Fruit fly (Drosophila melanogaster): ENCODE measurements around the gene CG17129.

The CG17129 gene

DNA sequence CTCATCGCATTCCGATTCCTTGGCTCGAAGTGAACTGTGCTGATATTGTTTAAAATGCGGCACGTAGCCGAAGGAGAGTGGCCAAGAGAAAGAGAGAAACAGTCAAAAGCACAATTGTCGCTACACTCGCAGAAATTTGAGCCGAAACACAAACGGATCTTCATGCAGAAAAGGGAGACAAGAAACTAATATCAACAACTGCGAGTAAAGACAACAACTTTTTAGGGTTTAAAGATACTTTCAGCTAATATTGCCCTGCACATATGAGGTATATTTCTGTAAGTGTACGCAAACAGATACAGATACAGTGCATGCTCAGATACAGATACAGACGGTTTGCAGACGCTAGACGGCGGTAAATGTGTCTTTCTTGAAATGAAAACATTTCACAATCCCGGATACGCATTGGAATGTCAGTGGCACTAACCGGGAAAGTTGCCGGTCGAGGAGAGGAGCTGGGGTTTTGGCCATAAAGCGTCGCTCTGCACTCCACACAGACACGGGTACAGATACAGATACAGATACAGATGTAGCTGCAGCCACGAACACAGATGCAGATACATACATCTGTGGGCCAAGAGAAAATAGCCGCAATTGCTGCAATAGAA, 35.9 kb downstream of the CG17129 start (continued):
- TF ChIP-seq dpn (GFP tag; optimal IDR thresholded peaks at IDR 0.05) = peak; percentile 86 to 94
- no peak for TF ChIP-seq toy (GFP tag; IDR thresholded peaks at IDR 0.05)
- TF ChIP-seq hth (optimal IDR thresholded peaks at IDR 0.05) = no peak
- peak; percentile 89 for TF ChIP-seq Ada2b (GFP tag; IDR thresholded peaks at IDR 0.05)
- TF ChIP-seq CG6272 (GFP tag; IDR thresholded peaks at IDR 0.05) = peak; percentile 77
- TF ChIP-seq CG4820 (GFP tag; optimal IDR thresholded peaks at IDR 0.05) = peak; percentile 89
- TF ChIP-seq Aef1 (GFP tag; IDR thresholded peaks at IDR 0.05) = peak; percentile 83
- TF ChIP-seq bab2 (GFP tag; optimal IDR thresholded peaks at IDR 0.05) = peak; percentile 85
- no peak for TF ChIP-seq CG6791 (GFP tag; IDR thresholded peaks at IDR 0.05; ENCODE audit: partially characterized antibody)
- peak; percentile 91 for TF ChIP-seq HLH3B (GFP tag; IDR thresholded peaks at IDR 0.05)
- 0 out of 3 replicates have a peak, but pooled peaks have one; percentile 50 for TF ChIP-seq Dbx (GFP tag; IDR thresholded peaks at IDR 0.05)
- peak; percentile 91 for TF ChIP-seq ind (GFP tag; optimal IDR thresholded peaks at IDR 0.05)
- peak; percentile 42 for TF ChIP-seq MESR4 (GFP tag; optimal IDR thresholded peaks at IDR 0.05)
- peak in 1 of 2 experiments; percentile 84 for TF ChIP-seq Eip74EF (GFP tag; optimal IDR thresholded peaks at IDR 0.05)
- TF ChIP-seq lbe (GFP tag; optimal IDR thresholded peaks at IDR 0.05) = peak; percentile 71
- TF ChIP-seq CG14860 (GFP tag; IDR thresholded peaks at IDR 0.05; ENCODE audit: partially characterized antibody) = no peak
- peak; percentile 98 for TF ChIP-seq Med (GFP tag)
- peak; percentile 87 for TF ChIP-seq Ssrp (tag; optimal IDR thresholded peaks at IDR 0.05)
- TF ChIP-seq mld (GFP tag; IDR thresholded peaks at IDR 0.05; ENCODE audit: partially characterized antibody) = no peak
- TF ChIP-seq gsb-n (tag; optimal IDR thresholded peaks at IDR 0.05) = peak; percentile 82
- TF ChIP-seq CG16779 (GFP tag; IDR thresholded peaks at IDR 0.05) = 0 out of 2 replicates have a peak, but pooled peaks have one; percentile 48
- TF ChIP-seq CG32532 (GFP tag; IDR thresholded peaks at IDR 0.05) = peak; percentile 73
- peak; percentile 69 for TF ChIP-seq kay (GFP tag; optimal IDR thresholded peaks at IDR 0.05)
- peak; percentile 84 for TF ChIP-seq NC2β (GFP tag; optimal IDR thresholded peaks at IDR 0.05)
- TF ChIP-seq stc (GFP tag; IDR thresholded peaks at IDR 0.05) = peak; percentile 87
- peak; percentile 42 for TF ChIP-seq twi (tag; optimal IDR thresholded peaks at IDR 0.05)
- TF ChIP-seq mam (GFP tag; optimal IDR thresholded peaks at IDR 0.05) = peak; percentile 86
- TF ChIP-seq ems (GFP tag; optimal IDR thresholded peaks at IDR 0.05) = peak; percentile 85
- peak; percentile 72 for TF ChIP-seq CG4617 (GFP tag; optimal IDR thresholded peaks at IDR 0.05; ENCODE audit: borderline replicate concordance)
- peak; percentile 88 for TF ChIP-seq CG32772 (GFP tag; IDR thresholded peaks at IDR 0.05)
- peak; percentile 94 for TF ChIP-seq sisA (GFP tag; IDR thresholded peaks at IDR 0.05)
- peak; percentile 61 for TF ChIP-seq caup (GFP tag; optimal IDR thresholded peaks at IDR 0.05; ENCODE audit: severe bottlenecking)
- TF ChIP-seq CG33213 (GFP tag; optimal IDR thresholded peaks at IDR 0.05) = peak; percentile 88
- TF ChIP-seq Rx (GFP tag; IDR thresholded peaks at IDR 0.05) = peak; percentile 86
- TF ChIP-seq Hr39 (optimal IDR thresholded peaks at IDR 0.05) = no peak
- peak; percentile 64 for TF ChIP-seq corto (GFP tag; optimal IDR thresholded peaks at IDR 0.05)
- peak; percentile 90 for TF ChIP-seq H15 (GFP tag; IDR thresholded peaks at IDR 0.05)
- TF ChIP-seq gt (GFP tag; IDR thresholded peaks at IDR 0.05) = peak; percentile 76
- TF ChIP-seq exex (tag; optimal IDR thresholded peaks at IDR 0.05) = peak; percentile 14
- peak; percentile 71 for TF ChIP-seq CG2120 (GFP tag; optimal IDR thresholded peaks at IDR 0.05)
- peak; percentile 88 for TF ChIP-seq Atf-2 (GFP tag; optimal IDR thresholded peaks at IDR 0.05)
- peak; percentile 74 for TF ChIP-seq Fer3 (tag; optimal IDR thresholded peaks at IDR 0.05)
- peak; percentile 91 for TF ChIP-seq Camta (GFP tag; optimal IDR thresholded peaks at IDR 0.05)
- TF ChIP-seq CG11723 (GFP tag; optimal IDR thresholded peaks at IDR 0.05) = peak; percentile 83
- TF ChIP-seq CG10462 (GFP tag; optimal IDR thresholded peaks at IDR 0.05) = peak; percentile 80
- TF ChIP-seq zfh2 (GFP tag; optimal IDR thresholded peaks at IDR 0.05) = peak; percentile 73
- peak; percentile 83 for TF ChIP-seq CG14050 (GFP tag; IDR thresholded peaks at IDR 0.05)
- TF ChIP-seq CG42726 (GFP tag; IDR thresholded peaks at IDR 0.05; ENCODE audit: partially characterized antibody) = no peak
- TF ChIP-seq pita (GFP tag; optimal IDR thresholded peaks at IDR 0.05) = no peak
- TF ChIP-seq CG10147 (GFP tag; optimal IDR thresholded peaks at IDR 0.05) = peak; percentile 32
- peak; percentile 76 for TF ChIP-seq sqz (GFP tag; optimal IDR thresholded peaks at IDR 0.05)
